Worm (Caenorhabditis elegans) whole organism, L2 larva: Measurements from ENCODE around the gene pgm-2.
A peak's percentile ranks its signal among the peaks of the same experiment; 100 is the strongest.

Experiments used
- C34F6.9 ChIP-seq: fragments of 150-350 bp; optimal IDR thresholded peaks from 2 replicates; lab custom pipeline; 2014; ENCODE audit warnings: missing biosample characterization, missing genetic modification characterization
- F13H6.1 ChIP-seq: sonication (generic microtip); optimal IDR thresholded peaks from 2 replicates; lab custom pipeline; 2016; ENCODE audit warnings: missing genetic modification characterization, missing compliant biosample characterization
- R02D3.7 ChIP-seq: fragments of 150-350 bp; optimal IDR thresholded peaks from 2 replicates; lab custom pipeline; 2014; ENCODE audit warnings: missing biosample characterization, missing genetic modification characterization
- Y55F3AM.14 ChIP-seq: fragments of 200-800 bp; sonication (Bioruptor generic); optimal IDR thresholded peaks from 2 replicates; lab custom pipeline; 2018; ENCODE audit warnings: mild to moderate bottlenecking, missing genetic modification characterization, missing compliant biosample characterization
- ZK546.5 ChIP-seq: sonication (generic microtip); optimal IDR thresholded peaks from 2 replicates; lab custom pipeline; 2017; ENCODE audit warnings: missing biosample characterization, missing genetic modification characterization
- alr-1 ChIP-seq: fragments of 150-350 bp; optimal IDR thresholded peaks from 2 replicates; lab custom pipeline; 2014; ENCODE audit warnings: missing biosample characterization, missing genetic modification characterization
- aly-2 ChIP-seq: fragments of 150-350 bp; optimal IDR thresholded peaks from 2 replicates; lab custom pipeline; 2014; ENCODE audit warnings: missing biosample characterization, missing genetic modification characterization
- ama-1 ChIP-seq: fragments of 150-350 bp; optimal IDR thresholded peaks from 2 replicates; lab custom pipeline; 2018; ENCODE audit warnings: inconsistent platforms
- blmp-1 ChIP-seq: sonication (generic microtip); optimal IDR thresholded peaks from 2 replicates; lab custom pipeline; 2017; ENCODE audit warnings: missing genetic modification characterization, mild to moderate bottlenecking, missing compliant biosample characterization, antibody characterized with exemption, moderate library complexity; ENCODE audit not compliant: insufficient read depth
- ceh-16 ChIP-seq: fragments of 150-350 bp; optimal IDR thresholded peaks from 2 replicates; lab custom pipeline; 2014; ENCODE audit warnings: missing biosample characterization, missing genetic modification characterization
- ceh-82 ChIP-seq: fragments of 150-350 bp; optimal IDR thresholded peaks from 2 replicates; lab custom pipeline; 2014; ENCODE audit warnings: missing biosample characterization, missing genetic modification characterization
- crh-2 ChIP-seq: sonication (generic microtip); optimal IDR thresholded peaks from 2 replicates; lab custom pipeline; 2017; ENCODE audit warnings: missing biosample characterization, missing genetic modification characterization
- dmd-4 ChIP-seq: sonication (generic microtip); optimal IDR thresholded peaks from 2 replicates; lab custom pipeline; 2017; ENCODE audit warnings: missing biosample characterization, missing genetic modification characterization
- egl-27 ChIP-seq: sonication (generic microtip); optimal IDR thresholded peaks from 3 replicates; lab custom pipeline; 2017; ENCODE audit warnings: missing biosample characterization, missing genetic modification reagents, missing genetic modification characterization
- elt-1 ChIP-seq: fragments of 150-350 bp; optimal IDR thresholded peaks from 2 replicates; lab custom pipeline; 2014; ENCODE audit warnings: missing biosample characterization, missing genetic modification characterization
- elt-3 ChIP-seq: sonication (generic microtip); optimal IDR thresholded peaks from 2 replicates; lab custom pipeline; 2017; ENCODE audit warnings: missing biosample characterization, missing genetic modification characterization
- fos-1 ChIP-seq: fragments of 150-350 bp; optimal IDR thresholded peaks from 2 replicates; lab custom pipeline; 2014; ENCODE audit warnings: missing biosample characterization, missing genetic modification characterization
- gmeb-1 ChIP-seq: fragments of 150-350 bp; optimal IDR thresholded peaks from 2 replicates; lab custom pipeline; 2014; ENCODE audit warnings: missing biosample characterization, missing genetic modification characterization
- lin-11 ChIP-seq: fragments of 150-350 bp; sonication (generic microtip); optimal IDR thresholded peaks from 2 replicates; lab custom pipeline; 2014; ENCODE audit warnings: missing biosample characterization, missing genetic modification characterization, inconsistent platforms, mixed read lengths
- lin-13 ChIP-seq: fragments of 150-350 bp; optimal IDR thresholded peaks from 2 replicates; lab custom pipeline; 2014; ENCODE audit warnings: missing biosample characterization, missing genetic modification reagents, missing genetic modification characterization
- lin-39 ChIP-seq: fragments of 150-350 bp; optimal IDR thresholded peaks from 2 replicates; lab custom pipeline; 2014; ENCODE audit warnings: missing biosample characterization, missing genetic modification reagents, missing genetic modification characterization
- lsy-2 ChIP-seq, 2 experiments: fragments of 150-350 bp in 1 of 2; sonication (generic microtip) in 1 of 2; optimal IDR thresholded peaks; 2 replicates each; lab custom pipeline; 2014 to 2017; ENCODE audit warnings: missing biosample characterization in 2 of 2, missing genetic modification characterization in 2 of 2
- mab-5 ChIP-seq: fragments of 150-350 bp; optimal IDR thresholded peaks from 2 replicates; lab custom pipeline; 2014; ENCODE audit warnings: missing biosample characterization, missing genetic modification characterization
- mbf-1 ChIP-seq: sonication (generic microtip); optimal IDR thresholded peaks from 2 replicates; lab custom pipeline; 2017; ENCODE audit warnings: missing biosample characterization, missing genetic modification characterization
- mdl-1 ChIP-seq, 2 experiments: fragments of 150-350 bp in 1 of 2; sonication (generic microtip) in 1 of 2; optimal IDR thresholded peaks; 2 replicates each; lab custom pipeline; 2017; ENCODE audit warnings: missing biosample characterization in 2 of 2, missing genetic modification characterization in 2 of 2
- nhr-10 ChIP-seq: sonication (generic microtip); optimal IDR thresholded peaks from 2 replicates; lab custom pipeline; 2017; ENCODE audit warnings: missing biosample characterization, missing genetic modification characterization
- nhr-11 ChIP-seq: fragments of 150-350 bp; optimal IDR thresholded peaks from 2 replicates; lab custom pipeline; 2014; ENCODE audit warnings: missing biosample characterization, missing genetic modification characterization
- nhr-12 ChIP-seq: fragments of 150-350 bp; optimal IDR thresholded peaks from 2 replicates; lab custom pipeline; 2014; ENCODE audit warnings: missing biosample characterization, missing genetic modification characterization
- nhr-129 ChIP-seq: fragments of 150-350 bp; optimal IDR thresholded peaks from 2 replicates; lab custom pipeline; 2014; ENCODE audit warnings: missing biosample characterization, missing genetic modification characterization
- nhr-21 ChIP-seq: fragments of 150-350 bp; optimal IDR thresholded peaks from 2 replicates; lab custom pipeline; 2014; ENCODE audit warnings: missing biosample characterization, missing genetic modification characterization
- nhr-23 ChIP-seq: fragments of 150-350 bp; optimal IDR thresholded peaks from 2 replicates; lab custom pipeline; 2014; ENCODE audit warnings: missing biosample characterization, missing genetic modification reagents, missing genetic modification characterization
- nhr-237 ChIP-seq: fragments of 150-350 bp; optimal IDR thresholded peaks from 2 replicates; lab custom pipeline; 2014; ENCODE audit warnings: missing biosample characterization, missing genetic modification characterization
- nhr-25 ChIP-seq: fragments of 150-350 bp; sonication (generic microtip); optimal IDR thresholded peaks from 3 replicates; lab custom pipeline; 2014; ENCODE audit warnings: missing biosample characterization, missing genetic modification characterization
- nhr-6 ChIP-seq: fragments of 150-350 bp; optimal IDR thresholded peaks from 2 replicates; lab custom pipeline; 2014; ENCODE audit warnings: missing biosample characterization, missing genetic modification characterization
- nhr-77 ChIP-seq: fragments of 150-350 bp; optimal IDR thresholded peaks from 2 replicates; lab custom pipeline; 2014; ENCODE audit warnings: missing biosample characterization, missing genetic modification characterization
- peb-1 ChIP-seq: fragments of 150-350 bp; optimal IDR thresholded peaks from 2 replicates; lab custom pipeline; 2014; ENCODE audit warnings: missing biosample characterization, missing genetic modification characterization
- sem-4 ChIP-seq: fragments of 150-350 bp; optimal IDR thresholded peaks from 2 replicates; lab custom pipeline; 2014; ENCODE audit warnings: missing biosample characterization, missing genetic modification reagents, missing genetic modification characterization
- skn-1 ChIP-seq: sonication (generic microtip); optimal IDR thresholded peaks from 2 replicates; lab custom pipeline; 2017; ENCODE audit warnings: missing biosample characterization, missing genetic modification characterization
- sma-3 ChIP-seq: sonication (generic microtip); optimal IDR thresholded peaks from 2 replicates; lab custom pipeline; 2016; ENCODE audit warnings: missing genetic modification reagents, missing genetic modification characterization, missing compliant biosample characterization
- sma-9 ChIP-seq, 2 experiments: fragments of 150-350 bp in 1 of 2; sonication (generic microtip) in 1 of 2; optimal IDR thresholded peaks; 2 replicates each; lab custom pipeline; 2014 to 2016; ENCODE audit warnings: missing genetic modification characterization in 2 of 2, mild to moderate bottlenecking in 1 of 2, missing biosample characterization in 1 of 2, missing compliant biosample characterization in 1 of 2, missing genetic modification reagents in 1 of 2, moderate library complexity in 1 of 2
- snpc-4 ChIP-seq: fragments of 150-350 bp; optimal IDR thresholded peaks from 2 replicates; lab custom pipeline; 2014; ENCODE audit warnings: missing biosample characterization, missing genetic modification characterization
- unc-39 ChIP-seq: fragments of 150-350 bp; optimal IDR thresholded peaks from 2 replicates; lab custom pipeline; 2014; ENCODE audit warnings: missing biosample characterization, missing genetic modification characterization
- unc-55 ChIP-seq: fragments of 150-350 bp; sonication (generic microtip); optimal IDR thresholded peaks from 3 replicates; lab custom pipeline; 2014; ENCODE audit warnings: missing biosample characterization, missing genetic modification reagents, missing genetic modification characterization
- unc-62 ChIP-seq: fragments of 150-350 bp; optimal IDR thresholded peaks from 2 replicates; lab custom pipeline; 2014; ENCODE audit warnings: missing biosample characterization, missing genetic modification reagents, missing genetic modification characterization
- zag-1 ChIP-seq: fragments of 150-350 bp; optimal IDR thresholded peaks from 2 replicates; lab custom pipeline; 2014; ENCODE audit warnings: missing biosample characterization, missing genetic modification characterization
- ztf-1 ChIP-seq: fragments of 200-800 bp; sonication (Bioruptor generic); conservative IDR thresholded peaks from 2 replicates; pipeline ENCODE4 v1.3.6; 2022; ENCODE audit warnings: missing genetic modification characterization, missing compliant biosample characterization
- ztf-11 ChIP-seq: sonication (generic microtip); optimal IDR thresholded peaks from 2 replicates; lab custom pipeline; 2017; ENCODE audit warnings: missing biosample characterization, missing genetic modification characterization
- ztf-4 ChIP-seq: fragments of 150-350 bp; optimal IDR thresholded peaks from 2 replicates; lab custom pipeline; 2014; ENCODE audit warnings: missing biosample characterization, missing genetic modification characterization

The pgm-2 gene

DNA sequence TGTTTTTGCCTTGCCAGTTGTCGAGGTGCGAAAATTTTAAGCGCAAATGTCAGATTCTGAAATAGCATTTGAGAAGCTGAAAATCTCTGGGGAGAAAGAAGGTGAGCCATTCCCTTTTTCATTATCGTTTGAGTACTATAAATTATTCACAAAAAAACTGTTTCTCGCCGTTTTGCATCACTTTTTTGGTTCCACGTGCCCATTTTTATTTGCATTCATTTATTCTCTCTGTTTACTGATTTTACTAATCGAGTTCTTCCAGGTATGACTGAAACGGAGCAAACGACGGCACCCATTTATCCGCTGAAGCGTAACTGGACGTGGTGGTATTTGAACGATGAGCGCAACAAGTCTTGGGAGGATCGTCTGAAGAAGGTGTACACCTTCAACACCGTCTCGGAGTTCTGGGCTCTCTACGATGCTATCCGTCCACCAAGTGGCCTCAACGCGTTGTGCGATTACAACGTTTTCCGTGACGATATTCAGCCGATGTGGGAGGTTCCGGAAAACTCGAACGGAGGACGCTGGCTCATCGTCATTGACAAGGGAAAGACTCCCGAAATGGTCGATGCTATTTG is 44.5 kb downstream of the pgm-2 start:
- TF ChIP-seq nhr-12 = no peak
- TF ChIP-seq C34F6.9 (tag; lab: Kevin White, UChicago) = no peak
- TF ChIP-seq egl-27 = no peak
- no peak for TF ChIP-seq blmp-1 (tag; lab: Kevin White, UChicago)
- no peak for TF ChIP-seq Y55F3AM.14 (GFP tag; lab: Kevin White, UChicago)
- TF ChIP-seq sma-9 (GFP tag; optimal IDR thresholded peaks at IDR 0.05; lab: Kevin White, UChicago) = no peak
- no peak for TF ChIP-seq sma-9 (tag; optimal IDR thresholded peaks at IDR 0.05; lab: Kevin White, UChicago)
- TF ChIP-seq sem-4 (tag; lab: Kevin White, UChicago) = no peak
- no peak for TF ChIP-seq unc-55 (GFP tag; lab: Kevin White, UChicago)
- no peak for TF ChIP-seq nhr-11 (tag; lab: Kevin White, UChicago)
- TF ChIP-seq nhr-25 (tag; lab: Kevin White, UChicago) = no peak
- TF ChIP-seq elt-1 (tag; lab: Kevin White, UChicago) = no peak
- TF ChIP-seq lsy-2 (tag; optimal IDR thresholded peaks at IDR 0.05; lab: Kevin White, UChicago) = no peak
- no peak for TF ChIP-seq ZK546.5 (tag; lab: Kevin White, UChicago)
- TF ChIP-seq ceh-16 (tag; lab: Kevin White, UChicago) = no peak
- TF ChIP-seq, all 48 proteins: peak for 0

DNA sequence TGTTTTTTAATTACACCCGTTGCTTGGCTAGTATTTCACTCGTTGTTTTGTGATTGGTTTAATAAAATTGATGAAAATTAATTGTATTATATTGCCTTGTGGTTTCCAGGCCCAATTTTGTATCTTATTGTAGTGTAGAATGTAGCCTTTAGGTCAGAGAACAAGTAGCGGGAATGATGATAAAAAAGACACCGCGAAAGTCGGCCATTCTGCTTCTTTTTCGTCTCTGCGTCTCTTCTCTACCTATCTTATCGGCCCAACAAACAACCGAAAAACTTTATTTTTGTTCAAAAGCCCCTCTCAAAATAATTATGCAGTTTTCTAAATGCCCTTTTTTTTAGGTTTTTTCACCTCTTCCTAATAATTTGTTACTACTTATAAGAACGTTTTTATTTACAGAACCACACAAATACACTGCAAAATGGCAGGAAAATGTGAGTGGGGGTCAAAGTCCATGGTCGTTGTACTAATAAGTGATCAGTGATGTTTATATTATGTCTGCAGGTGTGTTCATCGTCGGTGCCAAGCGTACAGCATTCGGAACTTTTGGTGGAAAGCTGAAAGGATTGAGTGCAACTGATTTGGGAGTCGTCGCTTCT is 45.5 kb downstream of the pgm-2 start, which contains the start of gene acaa-2:
TSS of gene acaa-2 (plus strand) at position 400 of the 599 bp plus-strand sequence.
- TF ChIP-seq F13H6.1 (tag; lab: Kevin White, UChicago) = no peak
- no peak for TF ChIP-seq peb-1 (tag; lab: Kevin White, UChicago)
- TF ChIP-seq alr-1 (tag; lab: Kevin White, UChicago) = no peak
- no peak for TF ChIP-seq nhr-23 (tag; lab: Kevin White, UChicago)
- peak; percentile 45 for TF ChIP-seq fos-1 (tag; lab: Kevin White, UChicago)
- no peak for TF ChIP-seq nhr-77 (tag; lab: Kevin White, UChicago)
- no peak for TF ChIP-seq ztf-11
- no peak for TF ChIP-seq unc-62 (GFP tag; lab: Kevin White, UChicago)
- no peak for TF ChIP-seq nhr-21
- TF ChIP-seq ztf-1 (GFP tag; lab: Robert Waterston, UW) = no peak
- no peak for TF ChIP-seq nhr-12
- TF ChIP-seq Y55F3AM.14 (GFP tag; lab: Kevin White, UChicago) = no peak
- TF ChIP-seq skn-1 (tag; lab: Kevin White, UChicago) = no peak
- no peak for TF ChIP-seq sma-9 (GFP tag; optimal IDR thresholded peaks at IDR 0.05; lab: Kevin White, UChicago)
- no peak for TF ChIP-seq sma-9 (tag; optimal IDR thresholded peaks at IDR 0.05; lab: Kevin White, UChicago)
- TF ChIP-seq C34F6.9 (tag; lab: Kevin White, UChicago) = peak; percentile 42
- no peak for TF ChIP-seq elt-3
- TF ChIP-seq ama-1 = no peak
- no peak for TF ChIP-seq dmd-4 (tag; lab: Kevin White, UChicago)
- no peak for TF ChIP-seq zag-1
- TF ChIP-seq ZK546.5 (tag; lab: Kevin White, UChicago) = no peak
- no peak for TF ChIP-seq blmp-1 (tag; lab: Kevin White, UChicago)
- TF ChIP-seq unc-39 (tag; lab: Kevin White, UChicago) = no peak
- no peak for TF ChIP-seq aly-2 (tag; lab: Kevin White, UChicago)
- TF ChIP-seq sma-3 (GFP tag; lab: Kevin White, UChicago) = peak; percentile 8
- TF ChIP-seq ztf-4 (tag; lab: Kevin White, UChicago) = no peak
- TF ChIP-seq crh-2 (tag; lab: Kevin White, UChicago) = peak; percentile 61
- TF ChIP-seq mab-5 (tag; lab: Kevin White, UChicago) = no peak
- no peak for TF ChIP-seq snpc-4 (tag; lab: Kevin White, UChicago)
- no peak for TF ChIP-seq lin-39 (tag; lab: Kevin White, UChicago)
- TF ChIP-seq R02D3.7 = no peak
- no peak for TF ChIP-seq mbf-1 (tag; lab: Kevin White, UChicago)
- TF ChIP-seq nhr-11 (tag; lab: Kevin White, UChicago) = no peak
- TF ChIP-seq nhr-6 (tag; lab: Kevin White, UChicago) = no peak
- TF ChIP-seq nhr-25 (tag; lab: Kevin White, UChicago) = peak; percentile 13
- TF ChIP-seq lin-13 (GFP tag; lab: Kevin White, UChicago) = no peak
- TF ChIP-seq unc-55 (GFP tag; lab: Kevin White, UChicago) = peak; percentile 33
- TF ChIP-seq nhr-10 (tag; lab: Kevin White, UChicago) = no peak
- TF ChIP-seq mdl-1 (tag; optimal IDR thresholded peaks at IDR 0.05; lab: Kevin White, UChicago) = no peak
- no peak for TF ChIP-seq ceh-82 (tag; lab: Kevin White, UChicago)
- TF ChIP-seq sem-4 (tag; lab: Kevin White, UChicago) = no peak
- no peak for TF ChIP-seq nhr-237
- no peak for TF ChIP-seq elt-1 (tag; lab: Kevin White, UChicago)
- peak; percentile 24 for TF ChIP-seq gmeb-1
- no peak for TF ChIP-seq egl-27
- TF ChIP-seq ceh-16 (tag; lab: Kevin White, UChicago) = no peak
- peak in 1 of 2 experiments; percentile 43 for TF ChIP-seq lsy-2 (tag; optimal IDR thresholded peaks at IDR 0.05; lab: Kevin White, UChicago)
- TF ChIP-seq lin-11 (tag; lab: Kevin White, UChicago) = no peak
- TF ChIP-seq nhr-129 (tag; lab: Kevin White, UChicago) = no peak
